Fruit fly (Drosophila melanogaster) whole organism, adult: Measurements from ENCODE around the gene CG42827.

ENCODE experiments used
- CG11617 ChIP-seq: fragments of 200-800 bp; sonication (Bioruptor generic); optimal IDR thresholded peaks from 2 replicates; lab custom pipeline; 2017; ENCODE audit warnings: mild to moderate bottlenecking, missing biosample characterization, missing genetic modification reagents, missing genetic modification characterization
- CG12768 ChIP-seq: fragments of 200-800 bp; sonication (Bioruptor generic); optimal IDR thresholded peaks from 2 replicates; lab custom pipeline; 2017; ENCODE audit warnings: missing biosample characterization, missing genetic modification characterization, mild to moderate bottlenecking, moderate library complexity, missing genetic modification reagents
- CG14711 ChIP-seq: fragments of 200-800 bp; sonication (Bioruptor generic); optimal IDR thresholded peaks from 2 replicates; lab custom pipeline; 2018; ENCODE audit warnings: missing biosample characterization, mild to moderate bottlenecking, missing genetic modification characterization, moderate library complexity
- CG1620 ChIP-seq: fragments of 200-800 bp; sonication (Bioruptor generic); optimal IDR thresholded peaks from 2 replicates; lab custom pipeline; 2016; ENCODE audit warnings: missing biosample characterization, missing genetic modification characterization
- CG33017 ChIP-seq: fragments of 200-800 bp; sonication (Bioruptor generic); optimal IDR thresholded peaks from 2 replicates; lab custom pipeline; 2018; ENCODE audit warnings: missing biosample characterization, mild to moderate bottlenecking, missing genetic modification characterization, moderate library complexity
- CG5204 ChIP-seq: fragments of 200-800 bp; sonication (Bioruptor generic); optimal IDR thresholded peaks from 2 replicates; lab custom pipeline; 2016; ENCODE audit warnings: missing biosample characterization, missing genetic modification characterization
- CG7045 ChIP-seq: fragments of 200-800 bp; sonication (Bioruptor generic); optimal IDR thresholded peaks from 2 replicates; lab custom pipeline; 2017; ENCODE audit warnings: missing biosample characterization, mild to moderate bottlenecking, missing genetic modification characterization
- CG7101 ChIP-seq: fragments of 200-800 bp; sonication (Bioruptor generic); optimal IDR thresholded peaks from 2 replicates; lab custom pipeline; 2018; ENCODE audit warnings: missing biosample characterization, mild to moderate bottlenecking, missing genetic modification characterization, moderate library complexity
- Clk ChIP-seq: fragments of 200-800 bp; sonication (Bioruptor generic); optimal IDR thresholded peaks from 2 replicates; lab custom pipeline; 2017; ENCODE audit warnings: missing biosample characterization, missing genetic modification characterization
- Crg-1 ChIP-seq: fragments of 200-800 bp; sonication (Bioruptor generic); optimal IDR thresholded peaks from 2 replicates; lab custom pipeline; 2016; ENCODE audit warnings: missing biosample characterization, missing genetic modification characterization
- Hr96 ChIP-seq: fragments of 200-800 bp; sonication (Bioruptor generic); optimal IDR thresholded peaks from 2 replicates; lab custom pipeline; 2016; ENCODE audit warnings: missing biosample characterization, missing genetic modification characterization
- Mnt ChIP-seq: fragments of 200-800 bp; sonication (Bioruptor generic); optimal IDR thresholded peaks from 2 replicates; lab custom pipeline; 2016; ENCODE audit warnings: missing biosample characterization, mild to moderate bottlenecking, missing genetic modification characterization
- bab1 ChIP-seq: fragments of 200-800 bp; sonication (Bioruptor generic); optimal IDR thresholded peaks from 3 replicates; lab custom pipeline; 2019; ENCODE audit warnings: missing biosample characterization, mild to moderate bottlenecking, missing genetic modification characterization, moderate library complexity
- cic ChIP-seq: fragments of 200-800 bp; sonication (Bioruptor generic); optimal IDR thresholded peaks from 2 replicates; lab custom pipeline; 2017; ENCODE audit warnings: missing biosample characterization, mild to moderate bottlenecking, missing genetic modification characterization, moderate library complexity
- cnc ChIP-seq, 2 experiments: fragments of >200 bp; optimal IDR thresholded peaks; 2 replicates each; lab custom pipeline; 2017
- kay ChIP-seq: fragments of 200-800 bp; sonication (Bioruptor generic); peaks from one replicate; lab custom pipeline; 2016; ENCODE audit warnings: missing biosample characterization, missing genetic modification characterization, borderline replicate concordance
- ovo ChIP-seq: fragments of 200-800 bp; sonication (Bioruptor generic); optimal IDR thresholded peaks from 2 replicates; lab custom pipeline; 2016; ENCODE audit warnings: missing biosample characterization, missing genetic modification characterization
- pad ChIP-seq: fragments of 200-800 bp; sonication (Bioruptor generic); optimal IDR thresholded peaks from 3 replicates; lab custom pipeline; 2017; ENCODE audit warnings: missing biosample characterization, missing genetic modification characterization, mild to moderate bottlenecking, moderate library complexity, missing genetic modification reagents
- tj ChIP-seq: fragments of 200-800 bp; sonication (Bioruptor generic); optimal IDR thresholded peaks from 3 replicates; lab custom pipeline; 2017; ENCODE audit warnings: missing biosample characterization, mild to moderate bottlenecking, missing genetic modification characterization, moderate library complexity
- toe ChIP-seq: fragments of 200-800 bp; sonication (Bioruptor generic); optimal IDR thresholded peaks from 2 replicates; lab custom pipeline; 2016; ENCODE audit warnings: missing biosample characterization, missing genetic modification characterization

Gene CG42827

dm6 chr3R:23331865-23332367 lies 40.8 kb upstream of the CG42827 start:
- TF ChIP-seq CG14711 (tag; lab: Kevin White, UChicago) (no peak), cic (GFP tag; lab: Kevin White, UChicago) (peak; percentile 64), CG33017 (no peak), CG12768 (GFP tag; lab: Kevin White, UChicago) (peak; percentile 0), Crg-1 (GFP tag; lab: Kevin White, UChicago) (no peak), kay (GFP tag; lab: Kevin White, UChicago) (no peak), CG5204 (GFP tag; lab: Kevin White, UChicago) (no peak)

- TF ChIP-seq cnc (optimal IDR thresholded peaks at IDR 0.05; lab: Kevin White, UChicago): no peak
- no peak for TF ChIP-seq Hr96
- no peak for TF ChIP-seq CG33017
- no peak for TF ChIP-seq Crg-1 (GFP tag; lab: Kevin White, UChicago)
- TF ChIP-seq kay (GFP tag; lab: Kevin White, UChicago): peak; percentile 39
- TF ChIP-seq CG11617 (GFP tag; lab: Kevin White, UChicago): no peak
- TF ChIP-seq CG7045 (GFP tag; lab: Kevin White, UChicago): peak; percentile 4
- TF ChIP-seq ovo (GFP tag; lab: Kevin White, UChicago): no peak
- TF ChIP-seq CG12768 (GFP tag; lab: Kevin White, UChicago): no peak
- TF ChIP-seq CG14711 (tag; lab: Kevin White, UChicago): no peak
- peak; percentile 90 for TF ChIP-seq tj (GFP tag; lab: Kevin White, UChicago)
- no peak for TF ChIP-seq CG1620 (GFP tag; lab: Kevin White, UChicago)
Observed at dm6 chr3R:23332535-23333333, 40.0 kb upstream of the CG42827 start.

- no peak for TF ChIP-seq CG7045 (GFP tag; lab: Kevin White, UChicago)
- TF ChIP-seq CG7101 (tag; lab: Kevin White, UChicago): peak; percentile 9
Observed at dm6 chr3R:23333334-23334035, 39.2 kb upstream of the CG42827 start.

dm6 chr3R:23334036-23334744 lies 38.5 kb upstream of the CG42827 start:
- TF ChIP-seq CG33017: peak; percentile 41
- TF ChIP-seq tj (GFP tag; lab: Kevin White, UChicago): peak; percentile 85
- TF ChIP-seq CG11617 (GFP tag; lab: Kevin White, UChicago): no peak
- no peak for TF ChIP-seq cnc (optimal IDR thresholded peaks at IDR 0.05; lab: Kevin White, UChicago)
- TF ChIP-seq pad (GFP tag; lab: Kevin White, UChicago): no peak
- no peak for TF ChIP-seq Crg-1 (GFP tag; lab: Kevin White, UChicago)
- TF ChIP-seq ovo (GFP tag; lab: Kevin White, UChicago): peak; percentile 18
- TF ChIP-seq cic (GFP tag; lab: Kevin White, UChicago): peak; percentile 99
- TF ChIP-seq CG12768 (GFP tag; lab: Kevin White, UChicago): peak; percentile 61

- no peak for TF ChIP-seq cnc (optimal IDR thresholded peaks at IDR 0.05; lab: Kevin White, UChicago)
- TF ChIP-seq ovo (GFP tag; lab: Kevin White, UChicago): no peak
- TF ChIP-seq kay (GFP tag; lab: Kevin White, UChicago): no peak
- peak; percentile 3 for TF ChIP-seq CG7101 (tag; lab: Kevin White, UChicago)
- no peak for TF ChIP-seq CG33017
- peak; percentile 53 for TF ChIP-seq CG5204 (GFP tag; lab: Kevin White, UChicago)
- TF ChIP-seq cic (GFP tag; lab: Kevin White, UChicago): no peak
- TF ChIP-seq CG12768 (GFP tag; lab: Kevin White, UChicago): no peak
- TF ChIP-seq CG14711 (tag; lab: Kevin White, UChicago): peak; percentile 7
Observed at dm6 chr3R:23334866-23335265, 37.9 kb upstream of the CG42827 start.

dm6 chr3R:23335577-23335976 lies 37.1 kb upstream of the CG42827 start:
- TF ChIP-seq cic (GFP tag; lab: Kevin White, UChicago) (no peak), CG1620 (GFP tag; lab: Kevin White, UChicago) (no peak), bab1 (GFP tag; lab: Kevin White, UChicago) (no peak), CG11617 (GFP tag; lab: Kevin White, UChicago) (peak; percentile 59), Mnt (no peak), CG7101 (tag; lab: Kevin White, UChicago) (peak; percentile 76), CG5204 (GFP tag; lab: Kevin White, UChicago) (no peak), CG7045 (GFP tag; lab: Kevin White, UChicago) (peak; percentile 61), CG14711 (tag; lab: Kevin White, UChicago) (peak; percentile 52), Crg-1 (GFP tag; lab: Kevin White, UChicago) (no peak), pad (GFP tag; lab: Kevin White, UChicago) (peak; percentile 22), CG12768 (GFP tag; lab: Kevin White, UChicago) (peak; percentile 46), toe (GFP tag; lab: Kevin White, UChicago) (no peak), cnc (optimal IDR thresholded peaks at IDR 0.05; lab: Kevin White, UChicago) (no peak), ovo (GFP tag; lab: Kevin White, UChicago) (peak; percentile 23), kay (GFP tag; lab: Kevin White, UChicago) (peak; percentile 82), Hr96 (peak; percentile 15), CG33017 (peak; percentile 67), tj (GFP tag; lab: Kevin White, UChicago) (peak; percentile 15), Clk (GFP tag; lab: Kevin White, UChicago) (no peak)
